Worm (Caenorhabditis elegans) whole organism, L4 larva: ENCODE results near the gene clec-227.

Source experiments
- T20F7.1 ChIP-seq: fragments of 200-800 bp; sonication (Bioruptor generic); optimal IDR thresholded peaks from 2 replicates; lab custom pipeline; 2018; ENCODE audit warnings: mild to moderate bottlenecking, missing genetic modification characterization, missing compliant biosample characterization
- ZK546.5 ChIP-seq, 2 experiments: sonication (generic microtip); optimal IDR thresholded peaks; 2 replicates each; lab custom pipeline; 2017; ENCODE audit warnings: missing biosample characterization in 2 of 2, missing genetic modification characterization in 2 of 2
- ama-1 ChIP-seq: fragments of 150-350 bp; optimal IDR thresholded peaks from 2 replicates; lab custom pipeline; 2014; ENCODE audit warnings: inconsistent platforms, mixed read lengths
- dpl-1 ChIP-seq: fragments of 150-350 bp; optimal IDR thresholded peaks from 2 replicates; lab custom pipeline; 2014; ENCODE audit warnings: missing biosample characterization, missing genetic modification reagents, missing genetic modification characterization
- fos-1 ChIP-seq: fragments of 150-350 bp; optimal IDR thresholded peaks from 2 replicates; lab custom pipeline; 2014; ENCODE audit warnings: missing biosample characterization, missing genetic modification characterization
- lin-13 ChIP-seq: fragments of 150-350 bp; optimal IDR thresholded peaks from 2 replicates; lab custom pipeline; 2014; ENCODE audit warnings: missing biosample characterization, missing genetic modification reagents, missing genetic modification characterization
- pha-4 ChIP-seq, 2 experiments: fragments of 150-350 bp in 1 of 2; fragments of 200-800 bp in 1 of 2; sonication (Bioruptor generic) in 1 of 2; IDR thresholded peaks in 1 of 2; optimal IDR thresholded peaks in 1 of 2; 2 replicates each; pipeline versions ENCODE4 v1.3.6 to Lab custom; 2014 to 2022; ENCODE audit warnings: missing genetic modification characterization in 2 of 2, missing genetic modification reagents in 2 of 2, missing biosample characterization in 1 of 2, missing compliant biosample characterization in 1 of 2
- snpc-4 ChIP-seq: fragments of 150-350 bp; optimal IDR thresholded peaks from 2 replicates; lab custom pipeline; 2014; ENCODE audit warnings: missing biosample characterization, missing genetic modification characterization
- unc-39 ChIP-seq: sonication (generic microtip); optimal IDR thresholded peaks from 2 replicates; lab custom pipeline; 2017; ENCODE audit warnings: missing biosample characterization, missing genetic modification characterization
- unc-62 ChIP-seq, 3 experiments: fragments of 150-350 bp in 1 of 3; sonication (generic microtip); optimal IDR thresholded peaks in 2 of 3; peaks in 1 of 3; 1 replicate in 1 of 3; 2 replicates in 2 of 3; lab custom pipeline; 2014 to 2017; ENCODE audit warnings: missing biosample characterization in 3 of 3, missing genetic modification characterization in 3 of 3, missing genetic modification reagents in 3 of 3, missing genotype in 1 of 3
- zfp-2 ChIP-seq: sonication (generic microtip); optimal IDR thresholded peaks from 2 replicates; lab custom pipeline; 2016; ENCODE audit warnings: mild to moderate bottlenecking, missing genetic modification characterization, missing compliant biosample characterization
- ztf-11 ChIP-seq: fragments of 150-350 bp; optimal IDR thresholded peaks from 2 replicates; lab custom pipeline; 2014; ENCODE audit warnings: missing biosample characterization, missing genetic modification characterization

DNA sequence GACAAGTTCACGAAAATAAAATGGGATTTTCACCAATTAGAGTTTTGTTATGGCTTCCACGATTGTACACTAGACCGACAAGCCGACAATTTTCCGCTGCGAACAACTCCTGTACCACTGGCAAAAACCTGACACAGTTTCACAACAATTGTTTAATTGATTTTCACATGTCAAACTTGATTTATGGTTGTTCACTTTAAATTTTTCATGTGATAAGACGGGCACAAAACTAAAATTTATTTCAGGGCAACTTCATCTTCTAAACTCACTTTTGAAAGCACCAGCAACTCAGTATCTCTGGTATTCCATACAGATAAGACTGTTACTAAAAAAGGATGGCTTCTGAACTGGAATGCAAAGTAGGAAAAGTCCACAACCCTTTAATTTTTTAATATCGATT lies 9.1 kb downstream of the clec-227 start, which contains the start of gene R02D5.7:
- TF ChIP-seq zfp-2 (tag; lab: Kevin White, UChicago) (no peak), unc-62 (GFP tag; optimal IDR thresholded peaks at IDR 0.05 in 1 of 2; lab: Kevin White, UChicago) (no peak), unc-62 (tag; optimal IDR thresholded peaks at IDR 0.05; lab: Kevin White, UChicago) (no peak), snpc-4 (tag; lab: Kevin White, UChicago) (no peak), T20F7.1 (GFP tag; lab: Kevin White, UChicago) (no peak), fos-1 (tag; lab: Kevin White, UChicago) (no peak), ZK546.5 (tag; optimal IDR thresholded peaks at IDR 0.05; lab: Kevin White, UChicago) (no peak), ama-1 (lab: Kevin White, UChicago) (no peak), pha-4 (GFP tag; IDR thresholded peaks at IDR 0.05; lab: Robert Waterston, UW) (no peak), pha-4 (tag; optimal IDR thresholded peaks at IDR 0.05; lab: Kevin White, UChicago) (no peak), ztf-11 (tag; lab: Kevin White, UChicago) (no peak), lin-13 (GFP tag; lab: Kevin White, UChicago) (no peak), dpl-1 (no peak), unc-39 (tag; lab: Kevin White, UChicago) (no peak)
